Worm (Caenorhabditis elegans) whole organism, young adult: ENCODE measurements around the gene immp-1.

ENCODE experiments used
- B0019.2 ChIP-seq: fragments of 200-800 bp; sonication (Bioruptor generic); conservative IDR thresholded peaks from 2 replicates; pipeline ENCODE4 v1.3.6; 2022; ENCODE audit warnings: missing genetic modification reagents, missing genetic modification characterization, missing compliant biosample characterization
- ceh-100 ChIP-seq: fragments of 200-800 bp; sonication (Bioruptor generic); IDR thresholded peaks from 2 replicates; pipeline ENCODE4 v1.3.6; 2022; ENCODE audit warnings: missing genetic modification reagents, missing genetic modification characterization, missing compliant biosample characterization
- egrh-3 ChIP-seq: fragments of 200-800 bp; sonication (Bioruptor generic); IDR thresholded peaks from 2 replicates; pipeline ENCODE4 v1.3.6; 2022; ENCODE audit warnings: missing genetic modification reagents, missing genetic modification characterization, missing compliant biosample characterization
- him-1 ChIP-seq: sonication (generic microtip); optimal IDR thresholded peaks from 2 replicates; lab custom pipeline; 2016; ENCODE audit warnings: missing genotype, missing genetic modification reagents, missing genetic modification characterization, missing compliant biosample characterization
- hmg-1.2 ChIP-seq: fragments of 200-800 bp; sonication (Bioruptor generic); IDR thresholded peaks from 2 replicates; pipeline ENCODE4 v1.3.6; 2022; ENCODE audit warnings: missing genetic modification reagents, missing genetic modification characterization, missing compliant biosample characterization
- nfya-2 ChIP-seq: fragments of 200-800 bp; sonication (Bioruptor generic); IDR thresholded peaks from 2 replicates; pipeline ENCODE4 v1.3.6; 2022; ENCODE audit warnings: missing genetic modification reagents, missing genetic modification characterization, missing compliant biosample characterization
- pha-4 ChIP-seq: fragments of 150-350 bp; sonication (generic microtip); optimal IDR thresholded peaks from 2 replicates; lab custom pipeline; 2014; ENCODE audit warnings: missing biosample characterization, missing genetic modification reagents, missing genetic modification characterization

DNA sequence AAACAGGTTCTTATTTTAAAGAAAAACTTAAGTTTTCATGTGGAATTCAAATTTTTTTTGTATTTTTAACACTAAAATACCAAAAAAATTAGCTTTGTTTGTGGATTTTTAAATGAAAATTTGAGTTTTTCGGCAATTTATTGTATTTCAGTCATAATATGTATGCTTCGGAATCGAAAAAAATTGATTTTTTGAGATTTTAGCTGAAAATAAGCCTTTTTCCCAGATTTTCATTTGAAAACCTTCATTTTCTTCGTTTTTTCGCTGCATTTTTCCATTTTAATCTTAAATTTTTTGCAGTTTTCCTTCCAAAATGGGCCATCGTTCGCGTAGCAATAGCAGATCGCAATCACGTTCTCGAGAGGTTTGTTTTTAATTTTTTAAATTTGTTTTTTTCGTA lies 51.4 kb downstream of the immp-1 start, which contains the start of gene rsp-8:
- TF ChIP-seq egrh-3, result no peak
- no peak for TF ChIP-seq pha-4 (tag; lab: Kevin White, UChicago)
- TF ChIP-seq hmg-1.2 (GFP tag; lab: Robert Waterston, UW), result no peak
- no peak for TF ChIP-seq B0019.2 (GFP tag; lab: Robert Waterston, UW)
- no peak for TF ChIP-seq nfya-2 (GFP tag; lab: Robert Waterston, UW)
- no peak for TF ChIP-seq him-1 (tag; lab: Kevin White, UChicago)
- no peak for TF ChIP-seq ceh-100 (GFP tag; lab: Robert Waterston, UW)
